Fruit fly (Drosophila melanogaster) whole organism, prepupa: ENCODE data around the gene CG31661.

Experiments
- CG10631 ChIP-seq: fragments of 200-800 bp; sonication (Bioruptor generic); optimal IDR thresholded peaks from 2 replicates; lab custom pipeline; 2016; ENCODE audit warnings: missing biosample characterization, missing genetic modification characterization
- CG11294 ChIP-seq: fragments of 200-800 bp; sonication (Bioruptor generic); IDR thresholded peaks from 2 replicates; pipeline ENCODE4 v1.3.6; 2022; ENCODE audit warnings: missing biosample characterization, missing genetic modification characterization
- CG11902 ChIP-seq: fragments of 200-800 bp; sonication (Bioruptor generic); optimal IDR thresholded peaks from 3 replicates; lab custom pipeline; 2016; ENCODE audit warnings: missing biosample characterization, missing genetic modification characterization
- CG15336 ChIP-seq: fragments of 200-800 bp; sonication (Bioruptor generic); IDR thresholded peaks from 2 replicates; pipeline ENCODE4 v1.3.6; 2022; ENCODE audit warnings: missing biosample characterization, missing genetic modification characterization
- CG1621 ChIP-seq: fragments of 200-800 bp; sonication (Bioruptor generic); optimal IDR thresholded peaks from 3 replicates; lab custom pipeline; 2018; ENCODE audit warnings: missing biosample characterization, mild to moderate bottlenecking, missing genetic modification characterization
- CG16779 ChIP-seq: fragments of 200-800 bp; sonication (Bioruptor generic); optimal IDR thresholded peaks from 3 replicates; lab custom pipeline; 2017; ENCODE audit warnings: missing biosample characterization, mild to moderate bottlenecking, missing genetic modification characterization
- CG31627 ChIP-seq: fragments of 200-800 bp; sonication (Bioruptor generic); optimal IDR thresholded peaks from 3 replicates; lab custom pipeline; 2016; ENCODE audit warnings: missing biosample characterization, missing genetic modification characterization
- CG32006 ChIP-seq: fragments of 200-800 bp; sonication (Bioruptor generic); optimal IDR thresholded peaks from 3 replicates; lab custom pipeline; 2017; ENCODE audit warnings: missing biosample characterization, mild to moderate bottlenecking, missing genetic modification characterization
- CG34406 ChIP-seq: fragments of 200-800 bp; sonication (Bioruptor generic); optimal IDR thresholded peaks from 3 replicates; lab custom pipeline; 2016; ENCODE audit warnings: missing biosample characterization, missing genetic modification characterization
- CG4318 ChIP-seq: fragments of 200-800 bp; sonication (Bioruptor generic); optimal IDR thresholded peaks from 3 replicates; lab custom pipeline; 2017; ENCODE audit warnings: missing biosample characterization, mild to moderate bottlenecking, missing genetic modification characterization
- CG6163 ChIP-seq: fragments of 200-800 bp; sonication (Bioruptor generic); IDR thresholded peaks from 3 replicates; pipeline ENCODE4 v1.3.6; 2022; ENCODE audit warnings: missing biosample characterization, missing genetic modification characterization
- CG6276 ChIP-seq: fragments of 200-800 bp; sonication (Bioruptor generic); optimal IDR thresholded peaks from 2 replicates; lab custom pipeline; 2017; ENCODE audit warnings: missing biosample characterization, mild to moderate bottlenecking, missing genetic modification characterization
- CG6808 ChIP-seq: fragments of 200-800 bp; sonication (Bioruptor generic); optimal IDR thresholded peaks from 3 replicates; lab custom pipeline; 2017; ENCODE audit warnings: missing biosample characterization, missing genetic modification characterization, mild to moderate bottlenecking, moderate library complexity, missing genetic modification reagents
- CG6854 ChIP-seq: fragments of 200-800 bp; sonication (Bioruptor generic); optimal IDR thresholded peaks from 2 replicates; lab custom pipeline; 2017; ENCODE audit warnings: missing biosample characterization, mild to moderate bottlenecking, missing genetic modification characterization
- CG7368 ChIP-seq: fragments of 200-800 bp; sonication (Bioruptor generic); optimal IDR thresholded peaks from 3 replicates; lab custom pipeline; 2016; ENCODE audit warnings: missing biosample characterization, missing genetic modification characterization
- CG8119 ChIP-seq: fragments of 200-800 bp; sonication (Bioruptor generic); IDR thresholded peaks from 3 replicates; pipeline ENCODE4 v1.3.6; 2022; ENCODE audit warnings: missing biosample characterization, missing genetic modification characterization
- CG8319 ChIP-seq: fragments of 200-800 bp; sonication (Bioruptor generic); optimal IDR thresholded peaks from 3 replicates; lab custom pipeline; 2016; ENCODE audit warnings: missing biosample characterization, missing genetic modification characterization
- CG8632 ChIP-seq: fragments of 200-800 bp; sonication (Bioruptor generic); optimal IDR thresholded peaks from 3 replicates; lab custom pipeline; 2016; ENCODE audit warnings: missing biosample characterization, missing genetic modification characterization
- Eip75B ChIP-seq: fragments of 200-800 bp; sonication (Bioruptor generic); optimal IDR thresholded peaks from 3 replicates; lab custom pipeline; 2016; ENCODE audit warnings: missing biosample characterization, missing genetic modification characterization
- Eip78C ChIP-seq: fragments of 200-800 bp; sonication (Bioruptor generic); peaks from one replicate; lab custom pipeline; 2016; ENCODE audit warnings: missing biosample characterization, missing genetic modification characterization
- Eip93F ChIP-seq: fragments of 200-800 bp; sonication (Bioruptor generic); optimal IDR thresholded peaks from 2 replicates; lab custom pipeline; 2016; ENCODE audit warnings: missing biosample characterization, mild to moderate bottlenecking, missing genetic modification characterization
- Ets21C ChIP-seq: fragments of 200-800 bp; sonication (Bioruptor generic); optimal IDR thresholded peaks from 3 replicates; lab custom pipeline; 2016; ENCODE audit warnings: missing biosample characterization, missing genetic modification characterization
- Ets96B ChIP-seq: fragments of 200-800 bp; optimal IDR thresholded peaks from 2 replicates; lab custom pipeline; 2019; ENCODE audit warnings: missing biosample characterization, mild to moderate bottlenecking, missing genetic modification characterization, moderate library complexity
- Hr4 ChIP-seq: fragments of 200-800 bp; sonication (Bioruptor generic); optimal IDR thresholded peaks from 3 replicates; lab custom pipeline; 2016; ENCODE audit warnings: missing biosample characterization, missing genetic modification characterization
- Met ChIP-seq: fragments of 200-800 bp; sonication (Bioruptor generic); optimal IDR thresholded peaks from 3 replicates; lab custom pipeline; 2016; ENCODE audit warnings: missing biosample characterization, missing genetic modification characterization
- OdsH ChIP-seq: fragments of 200-800 bp; sonication (Bioruptor generic); optimal IDR thresholded peaks from 3 replicates; lab custom pipeline; 2016; ENCODE audit warnings: missing biosample characterization, missing genetic modification characterization
- Smox ChIP-seq: fragments of 200-800 bp; sonication (Bioruptor generic); optimal IDR thresholded peaks from 3 replicates; lab custom pipeline; 2016; ENCODE audit warnings: missing biosample characterization, missing genetic modification characterization
- Sox14 ChIP-seq: fragments of 200-800 bp; sonication (Bioruptor generic); optimal IDR thresholded peaks from 3 replicates; lab custom pipeline; 2016; ENCODE audit warnings: missing biosample characterization, missing genetic modification characterization
- Sox15 ChIP-seq: fragments of 200-800 bp; sonication (Bioruptor generic); optimal IDR thresholded peaks from 3 replicates; lab custom pipeline; 2016; ENCODE audit warnings: missing biosample characterization, missing genetic modification characterization
- achi ChIP-seq: fragments of 200-800 bp; sonication (Bioruptor generic); optimal IDR thresholded peaks from 3 replicates; lab custom pipeline; 2016; ENCODE audit warnings: missing biosample characterization, missing genetic modification characterization
- cyc ChIP-seq: fragments of 200-800 bp; sonication (Bioruptor generic); optimal IDR thresholded peaks from 3 replicates; lab custom pipeline; 2016; ENCODE audit warnings: missing biosample characterization, missing genetic modification characterization
- dac ChIP-seq: fragments of 200-800 bp; sonication (Bioruptor generic); optimal IDR thresholded peaks from 2 replicates; lab custom pipeline; 2017; ENCODE audit warnings: missing biosample characterization, mild to moderate bottlenecking, missing genetic modification characterization
- dsx ChIP-seq: fragments of 200-800 bp; optimal IDR thresholded peaks from 3 replicates; lab custom pipeline; 2019; ENCODE audit warnings: missing biosample characterization, mild to moderate bottlenecking, missing genetic modification characterization, moderate library complexity; ENCODE audit not compliant: poor library complexity, severe bottlenecking
- eg ChIP-seq: fragments of 200-800 bp; sonication (Bioruptor generic); IDR thresholded peaks from 3 replicates; pipeline ENCODE4 v1.3.6; 2022; ENCODE audit warnings: missing biosample characterization, missing genetic modification characterization
- fd59A ChIP-seq: fragments of 200-800 bp; sonication (Bioruptor generic); optimal IDR thresholded peaks from 2 replicates; lab custom pipeline; 2017; ENCODE audit warnings: missing biosample characterization, mild to moderate bottlenecking, missing genetic modification characterization, missing genetic modification reagents
- fd85E ChIP-seq: fragments of 200-800 bp; sonication (Bioruptor generic); optimal IDR thresholded peaks from 3 replicates; lab custom pipeline; 2016; ENCODE audit warnings: missing biosample characterization, missing genetic modification characterization
- fkh ChIP-seq: fragments of 200-800 bp; sonication (Bioruptor generic); optimal IDR thresholded peaks from 3 replicates; lab custom pipeline; 2017; ENCODE audit warnings: missing biosample characterization, mild to moderate bottlenecking, missing genetic modification characterization, moderate library complexity
- lz ChIP-seq: fragments of 200-800 bp; sonication (Bioruptor generic); optimal IDR thresholded peaks from 3 replicates; lab custom pipeline; 2016; ENCODE audit warnings: missing biosample characterization, missing genetic modification characterization
- pdm3 ChIP-seq: fragments of 200-800 bp; sonication (Bioruptor generic); optimal IDR thresholded peaks from 3 replicates; lab custom pipeline; 2016; ENCODE audit warnings: missing biosample characterization, missing genetic modification characterization
- spab ChIP-seq: fragments of 200-800 bp; sonication (Bioruptor generic); optimal IDR thresholded peaks from 2 replicates; lab custom pipeline; 2017; ENCODE audit warnings: missing biosample characterization, mild to moderate bottlenecking, missing genetic modification characterization, missing genetic modification reagents
- ss ChIP-seq, 2 experiments: fragments of 200-800 bp; sonication (Bioruptor generic); optimal IDR thresholded peaks; 2 replicates in 1 of 2; 3 replicates in 1 of 2; lab custom pipeline; 2017 to 2018; ENCODE audit warnings: mild to moderate bottlenecking in 2 of 2, missing biosample characterization in 2 of 2, missing genetic modification characterization in 2 of 2, moderate library complexity in 1 of 2
- svp ChIP-seq: fragments of 200-800 bp; sonication (Bioruptor generic); peaks from one replicate; lab custom pipeline; 2016; ENCODE audit warnings: missing biosample characterization, missing genetic modification characterization
- vri ChIP-seq: fragments of 200-800 bp; sonication (Bioruptor generic); optimal IDR thresholded peaks from 3 replicates; lab custom pipeline; 2016; ENCODE audit warnings: missing biosample characterization, mild to moderate bottlenecking, missing genetic modification characterization

Gene CG31661

dm6 chr2L:1476872-1477503 lies 20.1 kb upstream of the CG31661 start (continued):
- TF ChIP-seq Ets96B: peak; percentile 28
- TF ChIP-seq CG34406 (GFP tag; lab: Kevin White, UChicago): no peak
- no peak for TF ChIP-seq dac (GFP tag; lab: Kevin White, UChicago)
- peak; percentile 44 for TF ChIP-seq lz (GFP tag; lab: Kevin White, UChicago)
- no peak for TF ChIP-seq Eip93F
- TF ChIP-seq spab: no peak
- no peak for TF ChIP-seq eg (GFP tag; lab: Robert Waterston, UW)
- TF ChIP-seq achi (GFP tag; lab: Kevin White, UChicago): peak; percentile 37
- TF ChIP-seq CG8319 (GFP tag; lab: Kevin White, UChicago): no peak
- TF ChIP-seq CG6163 (GFP tag; lab: Robert Waterston, UW): no peak
- TF ChIP-seq Sox14: peak; percentile 31
- peak; percentile 3 for TF ChIP-seq Smox (GFP tag; lab: Kevin White, UChicago)
- no peak for TF ChIP-seq fkh
- TF ChIP-seq CG4318: no peak

dm6 chr2L:1478488-1478887 lies 18.6 kb upstream of the CG31661 start:
- TF ChIP-seq CG15336 (0 out of 2 replicates have a peak, but pooled peaks have one; percentile 27), fkh (no peak), CG34406 (GFP tag; lab: Kevin White, UChicago) (no peak), CG4318 (no peak), Hr4 (GFP tag; lab: Kevin White, UChicago) (peak; percentile 21), Eip75B (GFP tag; lab: Kevin White, UChicago) (no peak), CG32006 (GFP tag; lab: Kevin White, UChicago) (peak; percentile 0), achi (GFP tag; lab: Kevin White, UChicago) (peak; percentile 4), CG16779 (tag; lab: Kevin White, UChicago) (no peak), CG1621 (tag; lab: Kevin White, UChicago) (no peak)

- TF ChIP-seq OdsH (GFP tag; lab: Kevin White, UChicago): peak; percentile 65
- peak; percentile 65 for TF ChIP-seq dsx (GFP tag; lab: Kevin White, UChicago)
- no peak for TF ChIP-seq fkh
- peak; percentile 15 for TF ChIP-seq CG4318
- TF ChIP-seq ss (GFP tag; optimal IDR thresholded peaks at IDR 0.05; lab: Kevin White, UChicago): peak; percentile 58 to 63
- TF ChIP-seq CG8119 (GFP tag; lab: Robert Waterston, UW): peak; percentile 73; the same call in 2 of the 3 replicates
- peak; percentile 73 for TF ChIP-seq fd59A
- no peak for TF ChIP-seq fd85E (GFP tag; lab: Kevin White, UChicago)
- peak; percentile 10 for TF ChIP-seq CG8319 (GFP tag; lab: Kevin White, UChicago)
- peak; percentile 65 for TF ChIP-seq Met
- peak; percentile 25 for TF ChIP-seq CG16779 (tag; lab: Kevin White, UChicago)
- peak; percentile 93 for TF ChIP-seq Eip78C (GFP tag; lab: Kevin White, UChicago)
- peak; percentile 26 for TF ChIP-seq Ets21C (GFP tag; lab: Kevin White, UChicago)
- peak; percentile 62 for TF ChIP-seq eg (GFP tag; lab: Robert Waterston, UW)
- peak; percentile 59 for TF ChIP-seq CG11902
- peak; percentile 29 for TF ChIP-seq CG34406 (GFP tag; lab: Kevin White, UChicago)
- peak; percentile 62 for TF ChIP-seq lz (GFP tag; lab: Kevin White, UChicago)
- peak; percentile 72 for TF ChIP-seq CG1621 (tag; lab: Kevin White, UChicago)
- peak; percentile 81 for TF ChIP-seq CG7368 (GFP tag; lab: Kevin White, UChicago)
- peak; percentile 75 for TF ChIP-seq CG6808 (GFP tag; lab: Kevin White, UChicago)
- peak; percentile 68 for TF ChIP-seq Eip75B (GFP tag; lab: Kevin White, UChicago)
- TF ChIP-seq cyc (GFP tag; lab: Kevin White, UChicago): peak; percentile 70
- peak; percentile 59 for TF ChIP-seq CG6276 (GFP tag; lab: Kevin White, UChicago)
- peak; percentile 10 for TF ChIP-seq dac (GFP tag; lab: Kevin White, UChicago)
- TF ChIP-seq CG31627 (GFP tag; lab: Kevin White, UChicago): peak; percentile 62
- peak; percentile 71 for TF ChIP-seq CG32006 (GFP tag; lab: Kevin White, UChicago)
- peak; percentile 90 for TF ChIP-seq svp (GFP tag; lab: Kevin White, UChicago)
- TF ChIP-seq CG11294 (GFP tag; lab: Robert Waterston, UW): peak; percentile 69
- peak; percentile 71 for TF ChIP-seq pdm3
- peak; percentile 61 for TF ChIP-seq CG15336
- TF ChIP-seq CG10631 (GFP tag; lab: Kevin White, UChicago): peak; percentile 81
- peak; percentile 72 for TF ChIP-seq spab
- peak; percentile 32 for TF ChIP-seq CG8632 (GFP tag; lab: Kevin White, UChicago)
- TF ChIP-seq vri: peak; percentile 50
- no peak for TF ChIP-seq CG6854 (GFP tag; lab: Kevin White, UChicago)
- TF ChIP-seq Sox15 (GFP tag; lab: Kevin White, UChicago): peak; percentile 47
Measured at dm6 chr2L:1485975-1486665, 10.9 kb upstream of the CG31661 start.
